Worm (Caenorhabditis elegans) whole organism, L2 larva: ENCODE results near the gene dmsr-7.

Experiments
- ZK546.5 ChIP-seq: sonication (generic microtip); optimal IDR thresholded peaks from 2 replicates; lab custom pipeline; 2017; ENCODE audit warnings: missing biosample characterization, missing genetic modification characterization
- aly-2 ChIP-seq: fragments of 150-350 bp; optimal IDR thresholded peaks from 2 replicates; lab custom pipeline; 2014; ENCODE audit warnings: missing biosample characterization, missing genetic modification characterization
- lsy-2 ChIP-seq, 2 experiments: fragments of 150-350 bp in 1 of 2; sonication (generic microtip) in 1 of 2; optimal IDR thresholded peaks; 2 replicates each; lab custom pipeline; 2014 to 2017; ENCODE audit warnings: missing biosample characterization in 2 of 2, missing genetic modification characterization in 2 of 2
- nhr-10 ChIP-seq: sonication (generic microtip); optimal IDR thresholded peaks from 2 replicates; lab custom pipeline; 2017; ENCODE audit warnings: missing biosample characterization, missing genetic modification characterization
- nhr-6 ChIP-seq: fragments of 150-350 bp; optimal IDR thresholded peaks from 2 replicates; lab custom pipeline; 2014; ENCODE audit warnings: missing biosample characterization, missing genetic modification characterization
- ztf-11 ChIP-seq: sonication (generic microtip); optimal IDR thresholded peaks from 2 replicates; lab custom pipeline; 2017; ENCODE audit warnings: missing biosample characterization, missing genetic modification characterization

ce11 chrV:5423120-5423519, 18.0 kb downstream of the dmsr-7 start, which contains the start of gene cyp-14A5:
- TF ChIP-seq ZK546.5 (tag; lab: Kevin White, UChicago) (no peak), nhr-6 (tag; lab: Kevin White, UChicago) (no peak), ztf-11 (tag; lab: Kevin White, UChicago) (no peak), nhr-10 (no peak), aly-2 (tag; lab: Kevin White, UChicago) (no peak), lsy-2 (tag; optimal IDR thresholded peaks at IDR 0.05; lab: Kevin White, UChicago) (no peak)
